Fruit fly (Drosophila melanogaster) whole organism, embryonic: ENCODE data around the gene ball.

Source experiments
- Abd-B ChIP-seq: fragments of 200-800 bp; sonication (Bioruptor generic); optimal IDR thresholded peaks from 2 replicates; lab custom pipeline; 2018; ENCODE audit warnings: missing biosample characterization, mild to moderate bottlenecking, missing genetic modification characterization, moderate library complexity
- Aef1 ChIP-seq: fragments of 200-800 bp; sonication (Bioruptor generic); IDR thresholded peaks from 3 replicates; pipeline ENCODE4 v1.3.6; 2022; ENCODE audit warnings: missing biosample characterization, missing genetic modification characterization
- CG10267 ChIP-seq: fragments of 200-800 bp; sonication (Bioruptor generic); optimal IDR thresholded peaks from 2 replicates; lab custom pipeline; 2018; ENCODE audit warnings: missing biosample characterization, mild to moderate bottlenecking, missing genetic modification characterization, moderate library complexity
- CG11398 ChIP-seq: fragments of 200-800 bp; sonication (Bioruptor generic); optimal IDR thresholded peaks from 2 replicates; lab custom pipeline; 2016; ENCODE audit warnings: missing biosample characterization, missing genetic modification characterization
- CG12299 ChIP-seq: fragments of 200-800 bp; sonication (Bioruptor generic); optimal IDR thresholded peaks from 2 replicates; lab custom pipeline; 2018; ENCODE audit warnings: missing biosample characterization, mild to moderate bottlenecking, missing genetic modification characterization
- CG12659 ChIP-seq: fragments of 200-800 bp; sonication (Bioruptor generic); optimal IDR thresholded peaks from 3 replicates; lab custom pipeline; 2017; ENCODE audit warnings: mild to moderate bottlenecking, missing biosample characterization, missing genetic modification reagents, missing genetic modification characterization
- CG13424 ChIP-seq: fragments of 200-800 bp; sonication (Bioruptor generic); optimal IDR thresholded peaks from 2 replicates; lab custom pipeline; 2019; ENCODE audit warnings: missing biosample characterization, mild to moderate bottlenecking, missing genetic modification characterization, moderate library complexity
- CG15696 ChIP-seq: fragments of 200-800 bp; sonication (Bioruptor generic); optimal IDR thresholded peaks from 2 replicates; lab custom pipeline; 2019; ENCODE audit warnings: missing biosample characterization, mild to moderate bottlenecking, missing genetic modification characterization, moderate library complexity
- CG1602 ChIP-seq: fragments of 200-800 bp; sonication (Bioruptor generic); optimal IDR thresholded peaks from 3 replicates; lab custom pipeline; 2016; ENCODE audit warnings: missing biosample characterization, missing genetic modification characterization
- CG17568 ChIP-seq: fragments of 200-800 bp; sonication (Bioruptor generic); optimal IDR thresholded peaks from 2 replicates; lab custom pipeline; 2018; ENCODE audit warnings: missing biosample characterization, mild to moderate bottlenecking, missing genetic modification characterization, moderate library complexity
- CG17829 ChIP-seq: fragments of 200-800 bp; optimal IDR thresholded peaks from 2 replicates; lab custom pipeline; 2019; ENCODE audit warnings: missing biosample characterization, mild to moderate bottlenecking, missing genetic modification characterization, moderate library complexity
- CG32772 ChIP-seq: fragments of 200-800 bp; sonication (Bioruptor generic); IDR thresholded peaks from 2 replicates; pipeline ENCODE4 v1.3.6; 2022; ENCODE audit warnings: missing biosample characterization, missing genetic modification characterization
- CG7786 ChIP-seq: fragments of 200-800 bp; sonication (Bioruptor generic); optimal IDR thresholded peaks from 2 replicates; lab custom pipeline; 2016; ENCODE audit warnings: missing biosample characterization, missing genetic modification characterization
- CG8924 ChIP-seq: fragments of 200-800 bp; optimal IDR thresholded peaks from 3 replicates; lab custom pipeline; 2019; ENCODE audit warnings: missing biosample characterization, mild to moderate bottlenecking, missing genetic modification characterization, moderate library complexity
- D ChIP-seq, 2 experiments: fragments of 200-800 bp in 1 of 2; fragments of >200 bp in 1 of 2; sonication (Bioruptor generic) in 1 of 2; optimal IDR thresholded peaks; 2 replicates in 1 of 2; 3 replicates in 1 of 2; lab custom pipeline; 2017; ENCODE audit warnings: mild to moderate bottlenecking in 1 of 2, missing biosample characterization in 1 of 2, missing genetic modification characterization in 1 of 2, missing genetic modification reagents in 1 of 2
- Dp ChIP-seq: fragments of 200-800 bp; sonication (Bioruptor generic); optimal IDR thresholded peaks from 2 replicates; lab custom pipeline; 2018; ENCODE audit warnings: missing biosample characterization, mild to moderate bottlenecking, missing genetic modification characterization, moderate library complexity
- Dref ChIP-seq: fragments of 200-800 bp; sonication (Bioruptor generic); IDR thresholded peaks from 2 replicates; pipeline ENCODE4 v1.3.6; 2022; ENCODE audit warnings: missing biosample characterization, missing genetic modification characterization
- E2f2 ChIP-seq: fragments of 200-800 bp; sonication (Bioruptor generic); IDR thresholded peaks from 2 replicates; pipeline ENCODE4 v1.3.6; 2022; ENCODE audit warnings: missing biosample characterization, missing genetic modification characterization
- Fer2 ChIP-seq: fragments of 200-800 bp; sonication (Bioruptor generic); optimal IDR thresholded peaks from 2 replicates; lab custom pipeline; 2018; ENCODE audit warnings: missing biosample characterization, mild to moderate bottlenecking, missing genetic modification characterization, moderate library complexity
- MBD-R2 ChIP-seq: fragments of 200-800 bp; sonication (Bioruptor generic); IDR thresholded peaks from 2 replicates; pipeline ENCODE4 v1.3.6; 2022; ENCODE audit warnings: missing biosample characterization, missing genetic modification characterization
- MESR4 ChIP-seq: fragments of 200-800 bp; sonication (Bioruptor generic); optimal IDR thresholded peaks from 2 replicates; lab custom pipeline; 2018; ENCODE audit warnings: missing biosample characterization, mild to moderate bottlenecking, missing genetic modification characterization, moderate library complexity
- Nf-YC ChIP-seq: fragments of 200-800 bp; optimal IDR thresholded peaks from 3 replicates; lab custom pipeline; 2019; ENCODE audit warnings: missing biosample characterization, mild to moderate bottlenecking, missing genetic modification characterization, moderate library complexity
- Oli ChIP-seq: fragments of 200-800 bp; sonication (Bioruptor generic); optimal IDR thresholded peaks from 2 replicates; lab custom pipeline; 2018; ENCODE audit warnings: missing biosample characterization, mild to moderate bottlenecking, missing genetic modification characterization, moderate library complexity
- Opbp ChIP-seq: fragments of 200-800 bp; sonication (Bioruptor generic); IDR thresholded peaks from 3 replicates; pipeline ENCODE4 v1.3.6; 2022; ENCODE audit warnings: missing biosample characterization, missing genetic modification characterization; ENCODE audit not compliant: partially characterized antibody
- PHDP ChIP-seq: fragments of 200-800 bp; sonication (Bioruptor generic); optimal IDR thresholded peaks from 3 replicates; lab custom pipeline; 2018; ENCODE audit warnings: missing biosample characterization, mild to moderate bottlenecking, missing genetic modification characterization, moderate library complexity
- Sin3A ChIP-seq: fragments of >200 bp; optimal IDR thresholded peaks from 2 replicates; lab custom pipeline; 2018
- Taf1 ChIP-seq: fragments of 200-800 bp; sonication (Bioruptor generic); IDR thresholded peaks from 2 replicates; pipeline ENCODE4 v1.3.6; 2022; ENCODE audit warnings: missing biosample characterization, missing genetic modification characterization
- dpn ChIP-seq, 2 experiments: fragments of 200-800 bp; sonication (Bioruptor generic); optimal IDR thresholded peaks; 3 replicates each; lab custom pipeline; 2016; ENCODE audit warnings: missing biosample characterization in 2 of 2, missing genetic modification characterization in 2 of 2
- gfzf ChIP-seq: fragments of 200-800 bp; sonication (Bioruptor generic); optimal IDR thresholded peaks from 2 replicates; lab custom pipeline; 2016; ENCODE audit warnings: missing biosample characterization, mild to moderate bottlenecking, missing genetic modification characterization, moderate library complexity
- gt ChIP-seq: fragments of 200-800 bp; sonication (Bioruptor generic); IDR thresholded peaks from 2 replicates; pipeline ENCODE4 v1.3.6; 2022; ENCODE audit warnings: missing biosample characterization, missing genetic modification characterization
- hb ChIP-seq: fragments of 200-800 bp; sonication (Bioruptor generic); IDR thresholded peaks from 3 replicates; pipeline ENCODE4 v1.3.6; 2022; ENCODE audit warnings: missing biosample characterization, missing genetic modification characterization; ENCODE audit not compliant: partially characterized antibody
- insv ChIP-seq, 2 experiments: fragments of 200-800 bp; sonication (Bioruptor generic); optimal IDR thresholded peaks; 3 replicates each; lab custom pipeline; 2016 to 2018; ENCODE audit warnings: missing biosample characterization in 2 of 2, missing genetic modification characterization in 2 of 2
- knrl ChIP-seq: fragments of 200-800 bp; sonication (Bioruptor generic); IDR thresholded peaks from 3 replicates; pipeline ENCODE4 v1.3.6; 2022; ENCODE audit warnings: missing biosample characterization, missing genetic modification characterization; ENCODE audit not compliant: partially characterized antibody
- lmd ChIP-seq: fragments of 200-800 bp; sonication (Bioruptor generic); IDR thresholded peaks from 2 replicates; pipeline ENCODE4 v1.3.6; 2022; ENCODE audit warnings: missing biosample characterization, missing genetic modification characterization
- luna ChIP-seq: fragments of 200-800 bp; sonication (Bioruptor generic); optimal IDR thresholded peaks from 2 replicates; lab custom pipeline; 2016; ENCODE audit warnings: missing biosample characterization, missing genetic modification characterization
- pho ChIP-seq: fragments of 200-800 bp; sonication (Bioruptor generic); optimal IDR thresholded peaks from 2 replicates; lab custom pipeline; 2016; ENCODE audit warnings: missing biosample characterization, missing genetic modification characterization
- phol ChIP-seq: fragments of 200-800 bp; sonication (Bioruptor generic); optimal IDR thresholded peaks from 3 replicates; lab custom pipeline; 2018; ENCODE audit warnings: missing biosample characterization, mild to moderate bottlenecking, missing genetic modification characterization, moderate library complexity
- repo ChIP-seq: fragments of 200-800 bp; sonication (Bioruptor generic); optimal IDR thresholded peaks from 2 replicates; lab custom pipeline; 2016; ENCODE audit warnings: missing biosample characterization, missing genetic modification characterization
- row ChIP-seq: fragments of 200-800 bp; sonication (Bioruptor generic); IDR thresholded peaks from 3 replicates; pipeline ENCODE4 v1.3.6; 2022; ENCODE audit warnings: missing biosample characterization, missing genetic modification characterization
- run ChIP-seq: fragments of 200-800 bp; sonication (Bioruptor generic); optimal IDR thresholded peaks from 3 replicates; lab custom pipeline; 2018; ENCODE audit warnings: missing biosample characterization, mild to moderate bottlenecking, missing genetic modification characterization
- schlank ChIP-seq: fragments of 200-800 bp; sonication (Bioruptor generic); optimal IDR thresholded peaks from 2 replicates; lab custom pipeline; 2018; ENCODE audit warnings: missing biosample characterization, mild to moderate bottlenecking, missing genetic modification characterization
- unc-4 ChIP-seq: fragments of 200-800 bp; sonication (Bioruptor generic); IDR thresholded peaks from 2 replicates; pipeline ENCODE4 v1.3.6; 2022; ENCODE audit warnings: missing biosample characterization, missing genetic modification characterization; ENCODE audit not compliant: partially characterized antibody
- wdn ChIP-seq: fragments of 200-800 bp; sonication (Bioruptor generic); IDR thresholded peaks from 2 replicates; pipeline ENCODE4 v1.3.6; 2022; ENCODE audit warnings: missing biosample characterization, missing genetic modification characterization
- yki ChIP-seq: fragments of >200 bp; optimal IDR thresholded peaks from 3 replicates; lab custom pipeline; 2018
- zen2 ChIP-seq: fragments of 200-800 bp; sonication (Bioruptor generic); IDR thresholded peaks from 3 replicates; pipeline ENCODE4 v1.3.6; 2022; ENCODE audit warnings: missing biosample characterization, missing genetic modification characterization; ENCODE audit not compliant: partially characterized antibody

The ball gene

DNA sequence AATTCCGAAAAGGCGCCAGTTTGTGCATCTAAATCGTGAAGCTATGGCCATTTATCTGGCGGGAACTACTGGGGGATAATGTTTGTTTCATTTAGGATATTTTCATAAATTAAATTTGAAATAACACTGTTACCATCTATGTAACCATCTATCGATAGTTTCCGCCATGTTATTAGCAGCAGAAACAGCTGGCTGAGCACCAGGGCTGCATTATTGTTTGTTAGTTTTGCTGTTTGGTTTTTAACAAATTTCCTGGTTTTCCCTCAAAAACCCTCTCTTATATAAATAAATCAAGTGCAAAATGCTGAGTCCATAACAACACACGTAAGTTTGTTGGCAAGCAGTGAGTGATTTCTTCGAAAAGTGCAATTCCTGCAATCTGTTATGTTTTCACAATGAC lies 9.8 kb upstream of the ball start, which contains the start of gene CG5500 (continued):
- no peak for TF ChIP-seq luna
- TF ChIP-seq Aef1 (GFP tag; lab: Robert Waterston, UW), result no peak
- peak; percentile 93 for TF ChIP-seq phol (tag; lab: Kevin White, UChicago)
- no peak for TF ChIP-seq insv (GFP tag; optimal IDR thresholded peaks at IDR 0.05; lab: Kevin White, UChicago)
- peak; percentile 11 for TF ChIP-seq CG10267 (tag; lab: Kevin White, UChicago)
- no peak for TF ChIP-seq hb (GFP tag; lab: Robert Waterston, UW)
- no peak for TF ChIP-seq Sin3A (lab: Kevin White, UChicago)
- TF ChIP-seq knrl (GFP tag; lab: Robert Waterston, UW), result no peak; the same call in 2 of the 3 replicates
- TF ChIP-seq CG11398, result no peak
- TF ChIP-seq MBD-R2 (GFP tag; lab: Robert Waterston, UW), result peak; percentile 69
- peak; percentile 30 for TF ChIP-seq CG17568 (GFP tag; lab: Kevin White, UChicago)
- no peak for TF ChIP-seq Oli (tag; lab: Kevin White, UChicago)
- TF ChIP-seq CG12659 (GFP tag; lab: Kevin White, UChicago), result peak; percentile 24
- TF ChIP-seq schlank (tag; lab: Kevin White, UChicago), result no peak
- TF ChIP-seq Abd-B (GFP tag; lab: Kevin White, UChicago), result no peak
- no peak for TF ChIP-seq CG32772 (GFP tag; lab: Robert Waterston, UW)
- peak; percentile 26 for TF ChIP-seq PHDP (tag; lab: Kevin White, UChicago)
- no peak for TF ChIP-seq wdn
- peak; percentile 45; the same call in 1 of the 3 replicates for TF ChIP-seq Opbp (GFP tag; lab: Robert Waterston, UW)
- no peak for TF ChIP-seq CG1602 (GFP tag; lab: Kevin White, UChicago)
- no peak for TF ChIP-seq D (optimal IDR thresholded peaks at IDR 0.05; lab: Kevin White, UChicago)
- TF ChIP-seq D (GFP tag; optimal IDR thresholded peaks at IDR 0.05; lab: Kevin White, UChicago), result no peak
- no peak for TF ChIP-seq Taf1
- TF ChIP-seq Dp (GFP tag; lab: Kevin White, UChicago), result peak; percentile 64
- peak; percentile 52 for TF ChIP-seq MESR4 (GFP tag; lab: Kevin White, UChicago)
- TF ChIP-seq CG13424, result no peak
- TF ChIP-seq Dref (GFP tag; lab: Robert Waterston, UW), result peak; percentile 57
- TF ChIP-seq repo, result no peak
- no peak for TF ChIP-seq CG12299
- no peak for TF ChIP-seq gfzf (GFP tag; lab: Kevin White, UChicago)
- peak; percentile 41 for TF ChIP-seq CG8924 (tag; lab: Kevin White, UChicago)
- TF ChIP-seq lmd, result no peak
- no peak for TF ChIP-seq dpn (GFP tag; optimal IDR thresholded peaks at IDR 0.05; lab: Kevin White, UChicago)
- TF ChIP-seq zen2 (GFP tag; lab: Robert Waterston, UW), result peak; percentile 43; the same call in 1 of the 3 replicates
- no peak for TF ChIP-seq CG7786 (GFP tag; lab: Kevin White, UChicago)
- no peak for TF ChIP-seq run
- TF ChIP-seq yki (lab: Kevin White, UChicago), result no peak
- peak; percentile 30 for TF ChIP-seq Nf-YC (tag; lab: Kevin White, UChicago)
- peak; percentile 63 for TF ChIP-seq E2f2 (GFP tag; lab: Robert Waterston, UW)
- TF ChIP-seq row (GFP tag; lab: Robert Waterston, UW), result peak; percentile 12; the same call in 1 of the 3 replicates
- no peak for TF ChIP-seq Fer2
- no peak for TF ChIP-seq CG15696 (tag; lab: Kevin White, UChicago)
- TF ChIP-seq gt (GFP tag; lab: Robert Waterston, UW), result no peak
- peak; percentile 6 for TF ChIP-seq CG17829 (tag; lab: Kevin White, UChicago)
- no peak for TF ChIP-seq pho (GFP tag; lab: Kevin White, UChicago)
- peak; percentile 59 for TF ChIP-seq unc-4
